Worm (Caenorhabditis elegans) whole organism, young adult: ENCODE results near the gene pmp-2.

Experiments used
- B0336.3 ChIP-seq: fragments of 200-800 bp; sonication (Bioruptor generic); IDR thresholded peaks from 2 replicates; pipeline ENCODE4 v1.3.6; 2022; ENCODE audit warnings: missing genetic modification characterization, missing compliant biosample characterization
- C17E4.6 ChIP-seq: fragments of 200-800 bp; sonication (Bioruptor generic); IDR thresholded peaks from 2 replicates; pipeline ENCODE4 v1.3.6; 2022; ENCODE audit warnings: missing genetic modification reagents, missing genetic modification characterization, missing compliant biosample characterization
- F22D6.2 ChIP-seq: sonication (generic microtip); optimal IDR thresholded peaks from 2 replicates; lab custom pipeline; 2016; ENCODE audit warnings: mild to moderate bottlenecking, missing genetic modification characterization, missing compliant biosample characterization
- F33H1.4 ChIP-seq: fragments of 200-800 bp; sonication (Bioruptor generic); IDR thresholded peaks from 2 replicates; pipeline ENCODE4 v1.3.6; 2022; ENCODE audit warnings: missing genetic modification reagents, missing genetic modification characterization, missing compliant biosample characterization
- T07F8.4 ChIP-seq: sonication (generic microtip); optimal IDR thresholded peaks from 2 replicates; lab custom pipeline; 2016; ENCODE audit warnings: mild to moderate bottlenecking, missing genetic modification characterization, moderate library complexity, missing compliant biosample characterization
- Y56A3A.18 ChIP-seq: fragments of 200-800 bp; sonication (Bioruptor generic); IDR thresholded peaks from 2 replicates; pipeline ENCODE4 v1.3.6; 2022; ENCODE audit warnings: missing genetic modification reagents, missing genetic modification characterization, missing compliant biosample characterization
- Y67H2A.10 ChIP-seq: fragments of 200-800 bp; sonication (Bioruptor generic); conservative IDR thresholded peaks from 2 replicates; pipeline ENCODE4 v1.3.6; 2022; ENCODE audit warnings: missing genetic modification reagents, missing genetic modification characterization, missing compliant biosample characterization
- Y79H2A.3 ChIP-seq: fragments of 200-800 bp; sonication (Bioruptor generic); conservative IDR thresholded peaks from 2 replicates; pipeline ENCODE4 v1.3.6; 2022; ENCODE audit warnings: missing genetic modification reagents, missing genetic modification characterization, missing compliant biosample characterization
- aptf-3 ChIP-seq: fragments of 200-800 bp; sonication (Bioruptor generic); IDR thresholded peaks from 2 replicates; pipeline ENCODE4 v1.3.6; 2022; ENCODE audit warnings: missing genetic modification characterization, missing compliant biosample characterization
- attf-3 ChIP-seq: fragments of 200-800 bp; sonication (Bioruptor generic); conservative IDR thresholded peaks from 2 replicates; pipeline ENCODE4 v1.3.6; 2022; ENCODE audit warnings: missing genetic modification reagents, missing genetic modification characterization, missing compliant biosample characterization
- bed-1 ChIP-seq: fragments of 200-800 bp; sonication (Bioruptor generic); IDR thresholded peaks from 2 replicates; pipeline ENCODE4 v1.3.6; 2022; ENCODE audit warnings: missing genetic modification reagents, missing genetic modification characterization, missing compliant biosample characterization
- cebp-2 ChIP-seq: fragments of 200-800 bp; sonication (Bioruptor generic); IDR thresholded peaks from 2 replicates; pipeline ENCODE4 v1.3.6; 2022; ENCODE audit warnings: missing genetic modification characterization, missing compliant biosample characterization
- ceh-27 ChIP-seq: fragments of 200-800 bp; sonication (Bioruptor generic); optimal IDR thresholded peaks from 2 replicates; lab custom pipeline; 2018; ENCODE audit warnings: mild to moderate bottlenecking, missing genetic modification characterization, moderate library complexity, missing compliant biosample characterization
- ceh-91 ChIP-seq: fragments of 200-800 bp; sonication (Bioruptor generic); IDR thresholded peaks from 2 replicates; pipeline ENCODE4 v1.3.6; 2022; ENCODE audit warnings: missing genetic modification reagents, missing genetic modification characterization, missing compliant biosample characterization
- die-1 ChIP-seq: sonication (generic microtip); optimal IDR thresholded peaks from 2 replicates; lab custom pipeline; 2016; ENCODE audit warnings: missing genotype, mild to moderate bottlenecking, missing genetic modification characterization, missing compliant biosample characterization
- dox-1 ChIP-seq: fragments of 200-800 bp; sonication (Bioruptor generic); IDR thresholded peaks from 2 replicates; pipeline ENCODE4 v1.3.6; 2022; ENCODE audit warnings: missing genetic modification reagents, missing genetic modification characterization, missing compliant biosample characterization
- dpl-1 ChIP-seq: fragments of 150-350 bp; optimal IDR thresholded peaks from 2 replicates; lab custom pipeline; 2014; ENCODE audit warnings: missing biosample characterization, missing genetic modification reagents, missing genetic modification characterization
- egl-44 ChIP-seq: fragments of 200-800 bp; sonication (Bioruptor generic); IDR thresholded peaks from 2 replicates; pipeline ENCODE4 v1.3.6; 2022; ENCODE audit warnings: missing genetic modification reagents, missing genetic modification characterization, missing compliant biosample characterization
- egrh-3 ChIP-seq: fragments of 200-800 bp; sonication (Bioruptor generic); IDR thresholded peaks from 2 replicates; pipeline ENCODE4 v1.3.6; 2022; ENCODE audit warnings: missing genetic modification reagents, missing genetic modification characterization, missing compliant biosample characterization
- ekl-4 ChIP-seq: fragments of 200-800 bp; sonication (Bioruptor generic); IDR thresholded peaks from 2 replicates; pipeline ENCODE4 v1.3.6; 2022; ENCODE audit warnings: missing genetic modification reagents, missing genetic modification characterization, missing compliant biosample characterization
- fkh-3 ChIP-seq: sonication (generic microtip); optimal IDR thresholded peaks from 2 replicates; lab custom pipeline; 2016; ENCODE audit warnings: mild to moderate bottlenecking, missing genetic modification characterization, missing compliant biosample characterization
- gei-17 ChIP-seq: fragments of 200-800 bp; sonication (Bioruptor generic); optimal IDR thresholded peaks from 2 replicates; lab custom pipeline; 2018; ENCODE audit warnings: mild to moderate bottlenecking, missing genetic modification characterization, missing compliant biosample characterization
- lin-26 ChIP-seq: fragments of 200-800 bp; sonication (Bioruptor generic); IDR thresholded peaks from 2 replicates; pipeline ENCODE4 v1.3.6; 2022; ENCODE audit warnings: missing genetic modification reagents, missing genetic modification characterization, missing compliant biosample characterization
- lin-40 ChIP-seq: sonication (generic microtip); optimal IDR thresholded peaks from 2 replicates; lab custom pipeline; 2016; ENCODE audit warnings: missing genetic modification characterization, mild to moderate bottlenecking, missing compliant biosample characterization, missing genotype, missing genetic modification reagents
- lin-54 ChIP-seq: fragments of 200-800 bp; sonication (Bioruptor generic); optimal IDR thresholded peaks from 2 replicates; lab custom pipeline; 2018; ENCODE audit warnings: mild to moderate bottlenecking, missing genetic modification characterization, missing compliant biosample characterization
- lsl-1 ChIP-seq: fragments of 200-800 bp; sonication (Bioruptor generic); optimal IDR thresholded peaks from 2 replicates; lab custom pipeline; 2018; ENCODE audit warnings: mild to moderate bottlenecking, missing genetic modification characterization, moderate library complexity, missing compliant biosample characterization
- lsy-27 ChIP-seq: sonication (generic microtip); optimal IDR thresholded peaks from 2 replicates; lab custom pipeline; 2017; ENCODE audit warnings: missing genetic modification characterization, mild to moderate bottlenecking, missing compliant biosample characterization, antibody characterized with exemption, missing genotype, borderline replicate concordance; ENCODE audit not compliant: insufficient read depth
- madf-3 ChIP-seq: fragments of 200-800 bp; sonication (Bioruptor generic); IDR thresholded peaks from 2 replicates; pipeline ENCODE4 v1.3.6; 2022; ENCODE audit warnings: missing genetic modification reagents, missing genetic modification characterization, missing compliant biosample characterization
- madf-6 ChIP-seq: fragments of 200-800 bp; sonication (Bioruptor generic); IDR thresholded peaks from 2 replicates; pipeline ENCODE4 v1.3.6; 2022; ENCODE audit warnings: missing genetic modification reagents, missing genetic modification characterization, missing compliant biosample characterization
- madf-8 ChIP-seq: fragments of 200-800 bp; sonication (Bioruptor generic); conservative IDR thresholded peaks from 2 replicates; pipeline ENCODE4 v1.3.6; 2022; ENCODE audit warnings: missing genetic modification reagents, missing genetic modification characterization, missing compliant biosample characterization
- mcd-1 ChIP-seq: fragments of 200-800 bp; sonication (Bioruptor generic); IDR thresholded peaks from 2 replicates; pipeline ENCODE4 v1.3.6; 2022; ENCODE audit warnings: missing genetic modification reagents, missing genetic modification characterization, missing compliant biosample characterization
- mes-4 ChIP-seq: sonication (generic microtip); optimal IDR thresholded peaks from 2 replicates; lab custom pipeline; 2016; ENCODE audit warnings: missing genotype, missing genetic modification characterization, missing compliant biosample characterization
- nfya-2 ChIP-seq: fragments of 200-800 bp; sonication (Bioruptor generic); IDR thresholded peaks from 2 replicates; pipeline ENCODE4 v1.3.6; 2022; ENCODE audit warnings: missing genetic modification reagents, missing genetic modification characterization, missing compliant biosample characterization
- nfyb-1 ChIP-seq: fragments of 200-800 bp; sonication (Bioruptor generic); IDR thresholded peaks from 2 replicates; pipeline ENCODE4 v1.3.6; 2022; ENCODE audit warnings: missing genetic modification reagents, missing genetic modification characterization, missing compliant biosample characterization
- nhr-120 ChIP-seq: fragments of 200-800 bp; sonication (Bioruptor generic); IDR thresholded peaks from 2 replicates; pipeline ENCODE4 v1.3.6; 2022; ENCODE audit warnings: missing genetic modification characterization, missing compliant biosample characterization
- nhr-27 ChIP-seq: fragments of 200-800 bp; sonication (Bioruptor generic); optimal IDR thresholded peaks from 2 replicates; lab custom pipeline; 2018; ENCODE audit warnings: mild to moderate bottlenecking, missing genetic modification characterization, moderate library complexity, missing compliant biosample characterization
- pha-4 ChIP-seq: fragments of 150-350 bp; sonication (generic microtip); optimal IDR thresholded peaks from 2 replicates; lab custom pipeline; 2014; ENCODE audit warnings: missing biosample characterization, missing genetic modification reagents, missing genetic modification characterization
- rcor-1 ChIP-seq: fragments of 200-800 bp; sonication (Bioruptor generic); IDR thresholded peaks from 2 replicates; pipeline ENCODE4 v1.3.6; 2022; ENCODE audit warnings: missing genetic modification reagents, missing genetic modification characterization, missing compliant biosample characterization
- repo-1 ChIP-seq: sonication (generic microtip); optimal IDR thresholded peaks from 2 replicates; lab custom pipeline; 2017; ENCODE audit warnings: mild to moderate bottlenecking, missing genetic modification characterization, missing compliant biosample characterization
- rpc-1 ChIP-seq, 2 experiments: fragments of 150-350 bp in 1 of 2; sonication (generic microtip) in 1 of 2; optimal IDR thresholded peaks; 2 replicates each; lab custom pipeline; 2014 to 2018; ENCODE audit warnings: missing biosample characterization in 1 of 2, missing genetic modification characterization in 1 of 2, missing genetic modification reagents in 1 of 2, missing genotype in 1 of 2
- sdz-38 ChIP-seq: sonication (generic microtip); optimal IDR thresholded peaks from 2 replicates; lab custom pipeline; 2016; ENCODE audit warnings: missing genotype, missing genetic modification characterization, missing compliant biosample characterization
- sea-2 ChIP-seq: fragments of 200-800 bp; sonication (Bioruptor generic); IDR thresholded peaks from 2 replicates; pipeline ENCODE4 v1.3.6; 2022; ENCODE audit warnings: missing genetic modification characterization, missing compliant biosample characterization
- snpc-1.3 ChIP-seq: sonication (generic microtip); optimal IDR thresholded peaks from 2 replicates; lab custom pipeline; 2017; ENCODE audit warnings: missing genetic modification characterization, mild to moderate bottlenecking, missing compliant biosample characterization, antibody characterized with exemption, moderate library complexity, missing genotype, missing genetic modification reagents; ENCODE audit not compliant: insufficient read depth
- snpc-3.4 ChIP-seq: sonication (generic microtip); optimal IDR thresholded peaks from 2 replicates; lab custom pipeline; 2017; ENCODE audit warnings: missing genetic modification characterization, mild to moderate bottlenecking, missing compliant biosample characterization, antibody characterized with exemption, moderate library complexity, missing genotype, missing genetic modification reagents
- tbp1 ChIP-seq: fragments of 200-800 bp; sonication (Bioruptor generic); optimal IDR thresholded peaks from 2 replicates; lab custom pipeline; 2018; ENCODE audit warnings: mild to moderate bottlenecking, missing genetic modification characterization, missing compliant biosample characterization
- xnd-1 ChIP-seq: sonication (generic microtip); optimal IDR thresholded peaks from 2 replicates; lab custom pipeline; 2016; ENCODE audit warnings: missing genotype, missing genetic modification reagents, missing genetic modification characterization, missing compliant biosample characterization
- zfh-2 ChIP-seq: fragments of 200-800 bp; sonication (Bioruptor generic); conservative IDR thresholded peaks from 2 replicates; pipeline ENCODE4 v1.3.6; 2022; ENCODE audit warnings: missing genetic modification reagents, missing genetic modification characterization, missing compliant biosample characterization
- ztf-22 ChIP-seq: fragments of 200-800 bp; sonication (Bioruptor generic); optimal IDR thresholded peaks from 2 replicates; lab custom pipeline; 2018; ENCODE audit warnings: mild to moderate bottlenecking, missing genetic modification characterization, moderate library complexity, missing compliant biosample characterization
- ztf-25 ChIP-seq: fragments of 200-800 bp; sonication (Bioruptor generic); IDR thresholded peaks from 2 replicates; pipeline ENCODE4 v1.3.6; 2022; ENCODE audit warnings: missing genetic modification reagents, missing genetic modification characterization, missing compliant biosample characterization

pmp-2 gene

ce11 chrII:6843680-6844079 is 43.9 kb downstream of the pmp-2 start:
- TF ChIP-seq F33H1.4 (GFP tag; lab: Robert Waterston, UW) = no peak
- no peak for TF ChIP-seq cebp-2 (GFP tag; lab: Robert Waterston, UW)
- TF ChIP-seq egrh-3 (GFP tag; lab: Robert Waterston, UW) = no peak
- TF ChIP-seq xnd-1 = peak; percentile 19
- no peak for TF ChIP-seq lin-54 (GFP tag; lab: Kevin White, UChicago)
- no peak for TF ChIP-seq repo-1
- no peak for TF ChIP-seq Y56A3A.18 (GFP tag; lab: Robert Waterston, UW)
- peak; percentile 69 for TF ChIP-seq madf-6 (GFP tag; lab: Robert Waterston, UW)
- no peak for TF ChIP-seq lsl-1
- TF ChIP-seq nfya-2 (GFP tag; lab: Robert Waterston, UW) = no peak
- peak; percentile 27; the same call in 1 of the 2 replicates for TF ChIP-seq mcd-1 (GFP tag; lab: Robert Waterston, UW)
- no peak for TF ChIP-seq gei-17 (GFP tag; lab: Kevin White, UChicago)
- no peak for TF ChIP-seq mes-4 (tag; lab: Kevin White, UChicago)
- no peak for TF ChIP-seq nhr-120
- TF ChIP-seq lin-40 = no peak
- no peak for TF ChIP-seq rcor-1 (GFP tag; lab: Robert Waterston, UW)
- TF ChIP-seq ceh-91 (GFP tag; lab: Robert Waterston, UW) = no peak
- TF ChIP-seq dpl-1 (GFP tag; lab: Kevin White, UChicago) = no peak
- TF ChIP-seq sdz-38 = no peak
- no peak for TF ChIP-seq aptf-3 (GFP tag; lab: Robert Waterston, UW)
- TF ChIP-seq F22D6.2 (tag; lab: Kevin White, UChicago) = no peak
- TF ChIP-seq tbp1 (GFP tag; lab: Kevin White, UChicago) = no peak
- no peak for TF ChIP-seq T07F8.4 (tag; lab: Kevin White, UChicago)
- no peak for TF ChIP-seq C17E4.6 (GFP tag; lab: Robert Waterston, UW)
- TF ChIP-seq B0336.3 (GFP tag; lab: Robert Waterston, UW) = no peak
- no peak for TF ChIP-seq madf-8 (GFP tag; lab: Robert Waterston, UW)
- TF ChIP-seq madf-3 (GFP tag; lab: Robert Waterston, UW) = peak; percentile 67; the same call in 1 of the 2 replicates
- TF ChIP-seq bed-1 (GFP tag; lab: Robert Waterston, UW) = no peak
- no peak for TF ChIP-seq die-1
- TF ChIP-seq snpc-1.3 (tag; lab: Kevin White, UChicago) = no peak
- TF ChIP-seq nhr-27 (tag; lab: Kevin White, UChicago) = no peak
- TF ChIP-seq fkh-3 = no peak
- no peak for TF ChIP-seq ekl-4 (GFP tag; lab: Robert Waterston, UW)
- no peak for TF ChIP-seq Y67H2A.10
- no peak for TF ChIP-seq pha-4 (tag; lab: Kevin White, UChicago)
- TF ChIP-seq egl-44 (GFP tag; lab: Robert Waterston, UW) = no peak
- TF ChIP-seq ceh-27 (GFP tag; lab: Kevin White, UChicago) = peak; percentile 5
- no peak for TF ChIP-seq Y79H2A.3 (GFP tag; lab: Robert Waterston, UW)
- TF ChIP-seq ztf-25 (GFP tag; lab: Robert Waterston, UW) = no peak
- no peak for TF ChIP-seq attf-3 (GFP tag; lab: Robert Waterston, UW)
- peak; percentile 71 for TF ChIP-seq zfh-2 (GFP tag; lab: Robert Waterston, UW)
- no peak for TF ChIP-seq lin-26 (GFP tag; lab: Robert Waterston, UW)
- no peak for TF ChIP-seq rpc-1 (optimal IDR thresholded peaks at IDR 0.05; lab: Kevin White, UChicago)
- no peak for TF ChIP-seq rpc-1 (tag; optimal IDR thresholded peaks at IDR 0.05; lab: Kevin White, UChicago)
- 0 out of 2 replicates have a peak, but pooled peaks have one; percentile 11 for TF ChIP-seq nfyb-1 (GFP tag; lab: Robert Waterston, UW)
- no peak for TF ChIP-seq lsy-27 (tag; lab: Kevin White, UChicago)
- no peak for TF ChIP-seq snpc-3.4 (tag; lab: Kevin White, UChicago)
- TF ChIP-seq dox-1 = no peak
- no peak for TF ChIP-seq ztf-22 (GFP tag; lab: Kevin White, UChicago)
- no peak for TF ChIP-seq sea-2
